Fruit fly (Drosophila melanogaster) whole organism, pupa: ENCODE measurements around the gene PSMG1.
A peak's percentile ranks its signal among the peaks of the same experiment; 100 is the strongest.

Experiments used
- CG10348 ChIP-seq: fragments of 200-800 bp; sonication (Bioruptor generic); IDR thresholded peaks from 2 replicates; pipeline ENCODE4 v1.3.6; 2022; ENCODE audit warnings: missing biosample characterization, missing genetic modification characterization
- CG12605 ChIP-seq: fragments of 200-800 bp; sonication (Bioruptor generic); IDR thresholded peaks from 2 replicates; pipeline ENCODE4 v1.3.6; 2022; ENCODE audit warnings: missing biosample characterization, missing genetic modification characterization
- CG13204 ChIP-seq: fragments of 200-800 bp; sonication (Bioruptor generic); optimal IDR thresholded peaks from 2 replicates; lab custom pipeline; 2018; ENCODE audit warnings: missing biosample characterization, mild to moderate bottlenecking, missing genetic modification characterization, moderate library complexity
- CG14655 ChIP-seq: fragments of 200-800 bp; sonication (Bioruptor generic); optimal IDR thresholded peaks from 3 replicates; lab custom pipeline; 2017; ENCODE audit warnings: mild to moderate bottlenecking, missing biosample characterization, missing genetic modification reagents, missing genetic modification characterization
- CG15710 ChIP-seq: fragments of 200-800 bp; sonication (Bioruptor generic); optimal IDR thresholded peaks from 2 replicates; lab custom pipeline; 2018; ENCODE audit warnings: missing biosample characterization, mild to moderate bottlenecking, missing genetic modification characterization, moderate library complexity
- CG17806 ChIP-seq: fragments of 200-800 bp; sonication (Bioruptor generic); optimal IDR thresholded peaks from 2 replicates; lab custom pipeline; 2018; ENCODE audit warnings: missing biosample characterization, mild to moderate bottlenecking, missing genetic modification characterization, moderate library complexity
- CG32121 ChIP-seq: fragments of 200-800 bp; sonication (Bioruptor generic); IDR thresholded peaks from 2 replicates; pipeline ENCODE4 v1.3.6; 2022; ENCODE audit warnings: missing biosample characterization, missing genetic modification characterization
- CG34367 ChIP-seq: fragments of 200-800 bp; sonication (Bioruptor generic); optimal IDR thresholded peaks from 2 replicates; lab custom pipeline; 2018; ENCODE audit warnings: missing biosample characterization, mild to moderate bottlenecking, missing genetic modification characterization
- CG4496 ChIP-seq: fragments of 200-800 bp; sonication (Bioruptor generic); IDR thresholded peaks from 3 replicates; pipeline ENCODE4 v1.3.6; 2022; ENCODE audit warnings: missing biosample characterization, missing genetic modification characterization
- CG8159 ChIP-seq: fragments of 200-800 bp; sonication (Bioruptor generic); optimal IDR thresholded peaks from 3 replicates; lab custom pipeline; 2018; ENCODE audit warnings: missing biosample characterization, mild to moderate bottlenecking, missing genetic modification characterization, moderate library complexity
- CG8301 ChIP-seq: fragments of 200-800 bp; sonication (Bioruptor generic); optimal IDR thresholded peaks from 2 replicates; lab custom pipeline; 2018; ENCODE audit warnings: missing biosample characterization, mild to moderate bottlenecking, missing genetic modification characterization
- CG9948 ChIP-seq: fragments of 200-800 bp; sonication (Bioruptor generic); optimal IDR thresholded peaks from 2 replicates; lab custom pipeline; 2018; ENCODE audit warnings: missing biosample characterization, mild to moderate bottlenecking, missing genetic modification characterization, moderate library complexity
- D1 ChIP-seq: fragments of 200-800 bp; sonication (Bioruptor generic); optimal IDR thresholded peaks from 2 replicates; lab custom pipeline; 2018; ENCODE audit warnings: missing biosample characterization, mild to moderate bottlenecking, missing genetic modification characterization, moderate library complexity
- EcR ChIP-seq: fragments of 200-800 bp; sonication (Bioruptor generic); optimal IDR thresholded peaks from 3 replicates; lab custom pipeline; 2019; ENCODE audit warnings: missing biosample characterization, missing genetic modification characterization, mild to moderate bottlenecking, moderate library complexity, missing genetic modification reagents
- Ets98B ChIP-seq: fragments of 200-800 bp; sonication (Bioruptor generic); IDR thresholded peaks from 2 replicates; pipeline ENCODE4 v1.3.6; 2022; ENCODE audit warnings: missing biosample characterization, missing genetic modification characterization
- Pif1A ChIP-seq: fragments of 200-800 bp; sonication (Bioruptor generic); optimal IDR thresholded peaks from 3 replicates; lab custom pipeline; 2016; ENCODE audit warnings: missing biosample characterization, missing genetic modification characterization
- Pif1B ChIP-seq: fragments of 200-800 bp; sonication (Bioruptor generic); optimal IDR thresholded peaks from 3 replicates; lab custom pipeline; 2016; ENCODE audit warnings: missing biosample characterization, missing genetic modification characterization
- Snoo ChIP-seq: fragments of 200-800 bp; sonication (Bioruptor generic); optimal IDR thresholded peaks from 3 replicates; lab custom pipeline; 2017; ENCODE audit warnings: missing biosample characterization, mild to moderate bottlenecking, missing genetic modification characterization, inconsistent platforms
- fd96Ca ChIP-seq: fragments of 200-800 bp; sonication (Bioruptor generic); IDR thresholded peaks from 3 replicates; pipeline ENCODE4 v1.3.6; 2022; ENCODE audit warnings: missing biosample characterization, missing genetic modification characterization
- gl ChIP-seq: fragments of 200-800 bp; sonication (Bioruptor generic); optimal IDR thresholded peaks from 2 replicates; lab custom pipeline; 2018; ENCODE audit warnings: missing biosample characterization, mild to moderate bottlenecking, missing genetic modification characterization
- rn ChIP-seq: fragments of 200-800 bp; sonication (Bioruptor generic); IDR thresholded peaks from 2 replicates; pipeline ENCODE4 v1.3.6; 2022; ENCODE audit warnings: missing biosample characterization, missing genetic modification characterization

PSMG1 gene

dm6 chr3R:5836536-5836935 lies 42.4 kb upstream of the PSMG1 start:
- no peak for TF ChIP-seq CG17806
- TF ChIP-seq CG12605 (GFP tag; lab: Robert Waterston, UW) = no peak
- TF ChIP-seq CG4496 (GFP tag; lab: Robert Waterston, UW) = no peak
- TF ChIP-seq CG14655 (GFP tag; lab: Kevin White, UChicago) = no peak
- no peak for TF ChIP-seq CG10348
- TF ChIP-seq fd96Ca = no peak
- TF ChIP-seq CG9948 (tag; lab: Kevin White, UChicago) = no peak
- no peak for TF ChIP-seq Ets98B
- no peak for TF ChIP-seq CG13204 (GFP tag; lab: Kevin White, UChicago)
- TF ChIP-seq gl (tag; lab: Kevin White, UChicago) = no peak
- no peak for TF ChIP-seq Pif1A
- no peak for TF ChIP-seq CG8301
- TF ChIP-seq rn = no peak

dm6 chr3R:5833948-5834504 lies 39.9 kb upstream of the PSMG1 start:
- TF ChIP-seq CG14655 (GFP tag; lab: Kevin White, UChicago) (peak; percentile 93), CG15710 (tag; lab: Kevin White, UChicago) (peak; percentile 81), CG4496 (GFP tag; lab: Robert Waterston, UW) (peak; percentile 96), Pif1A (peak; percentile 89), CG10348 (peak; percentile 64; the same call in 1 of the 2 replicates), D1 (no peak), Pif1B (GFP tag; lab: Kevin White, UChicago) (peak; percentile 87), CG9948 (tag; lab: Kevin White, UChicago) (no peak), CG13204 (GFP tag; lab: Kevin White, UChicago) (no peak), Ets98B (peak; percentile 96), Snoo (peak; percentile 85), gl (tag; lab: Kevin White, UChicago) (peak; percentile 55), rn (peak; percentile 88), EcR (GFP tag; lab: Kevin White, UChicago) (peak; percentile 12), CG32121 (GFP tag; lab: Robert Waterston, UW) (peak; percentile 92), CG17806 (peak; percentile 76), CG8301 (peak; percentile 95), CG34367 (peak; percentile 77), CG8159 (tag; lab: Kevin White, UChicago) (peak; percentile 83), CG12605 (GFP tag; lab: Robert Waterston, UW) (peak; percentile 90), fd96Ca (peak; percentile 97)

- TF ChIP-seq CG14655 (GFP tag; lab: Kevin White, UChicago) (no peak), CG17806 (no peak), EcR (GFP tag; lab: Kevin White, UChicago) (no peak), CG10348 (no peak), Snoo (no peak), Ets98B (no peak), Pif1A (no peak), Pif1B (GFP tag; lab: Kevin White, UChicago) (no peak), fd96Ca (no peak), D1 (no peak), CG32121 (GFP tag; lab: Robert Waterston, UW) (no peak), CG13204 (GFP tag; lab: Kevin White, UChicago) (no peak), CG8301 (no peak), rn (no peak), gl (tag; lab: Kevin White, UChicago) (no peak), CG9948 (tag; lab: Kevin White, UChicago) (no peak), CG4496 (GFP tag; lab: Robert Waterston, UW) (no peak), CG34367 (no peak), CG15710 (tag; lab: Kevin White, UChicago) (no peak)
Measured at dm6 chr3R:5832345-5832981, 38.3 kb upstream of the PSMG1 start.

- TF ChIP-seq rn (no peak), CG12605 (GFP tag; lab: Robert Waterston, UW) (no peak), CG14655 (GFP tag; lab: Kevin White, UChicago) (no peak), gl (tag; lab: Kevin White, UChicago) (no peak), CG10348 (no peak), Snoo (no peak), Pif1B (GFP tag; lab: Kevin White, UChicago) (no peak), CG8159 (tag; lab: Kevin White, UChicago) (no peak), CG17806 (no peak)
Measured at dm6 chr3R:5831339-5831738, 37.2 kb upstream of the PSMG1 start, which contains the start of gene CG1208. Gene CG1208 (plus strand): TSS chr3R:5831639.

dm6 chr3R:5829762-5830161 lies 35.6 kb upstream of the PSMG1 start, which contains the start of gene glob3:
Gene glob3 (plus strand): TSS chr3R:5830062.
- no peak for TF ChIP-seq D1
- TF ChIP-seq gl (tag; lab: Kevin White, UChicago) = no peak
- no peak for TF ChIP-seq Ets98B
- no peak for TF ChIP-seq rn
- no peak for TF ChIP-seq CG10348

- TF ChIP-seq EcR (GFP tag; lab: Kevin White, UChicago) (no peak), CG12605 (GFP tag; lab: Robert Waterston, UW) (no peak), CG4496 (GFP tag; lab: Robert Waterston, UW) (no peak), CG10348 (no peak), rn (no peak), CG8301 (no peak), CG32121 (GFP tag; lab: Robert Waterston, UW) (no peak; the same call in 1 of the 2 replicates), CG9948 (tag; lab: Kevin White, UChicago) (peak; percentile 43), fd96Ca (no peak), gl (tag; lab: Kevin White, UChicago) (no peak), CG8159 (tag; lab: Kevin White, UChicago) (peak; percentile 66), CG34367 (peak; percentile 25), CG14655 (GFP tag; lab: Kevin White, UChicago) (no peak), Ets98B (peak; percentile 22; the same call in 1 of the 2 replicates), CG17806 (peak; percentile 55), Snoo (peak; percentile 48), CG13204 (GFP tag; lab: Kevin White, UChicago) (no peak), Pif1A (no peak), Pif1B (GFP tag; lab: Kevin White, UChicago) (peak; percentile 55), CG15710 (tag; lab: Kevin White, UChicago) (peak; percentile 60), D1 (no peak)
Measured at dm6 chr3R:5824456-5824855, 30.3 kb upstream of the PSMG1 start, which contains the start of the genes Sec20 and dgrn. Gene Sec20 (minus strand): TSS chr3R:5824532. Gene dgrn (plus strand): TSS chr3R:5824615.
